Fruit fly (Drosophila melanogaster) whole organism: ENCODE data around the gene CG15631.

Experiments
- CG8478 ChIP-seq: fragments of >200 bp; optimal IDR thresholded peaks from 2 replicates; lab custom pipeline; 2018; ENCODE audit warnings: inconsistent platforms
- Dll ChIP-seq: fragments of >200 bp; optimal IDR thresholded peaks from 2 replicates; lab custom pipeline; 2017
- EcR ChIP-seq, 2 experiments: fragments of >200 bp; optimal IDR thresholded peaks; 2 replicates each; lab custom pipeline; 2017; ENCODE audit warnings: missing biosample characterization in 2 of 2, missing genetic modification characterization in 2 of 2, missing genetic modification reagents in 2 of 2
- pan ChIP-seq: fragments of >200 bp; optimal IDR thresholded peaks from 2 replicates; lab custom pipeline; 2017
- psq ChIP-seq: fragments of >200 bp; optimal IDR thresholded peaks from 2 replicates; lab custom pipeline; 2017
- usp ChIP-seq: fragments of >200 bp; optimal IDR thresholded peaks from 2 replicates; lab custom pipeline; 2017; ENCODE audit warnings: missing biosample characterization, missing genetic modification characterization, mixed read lengths

DNA sequence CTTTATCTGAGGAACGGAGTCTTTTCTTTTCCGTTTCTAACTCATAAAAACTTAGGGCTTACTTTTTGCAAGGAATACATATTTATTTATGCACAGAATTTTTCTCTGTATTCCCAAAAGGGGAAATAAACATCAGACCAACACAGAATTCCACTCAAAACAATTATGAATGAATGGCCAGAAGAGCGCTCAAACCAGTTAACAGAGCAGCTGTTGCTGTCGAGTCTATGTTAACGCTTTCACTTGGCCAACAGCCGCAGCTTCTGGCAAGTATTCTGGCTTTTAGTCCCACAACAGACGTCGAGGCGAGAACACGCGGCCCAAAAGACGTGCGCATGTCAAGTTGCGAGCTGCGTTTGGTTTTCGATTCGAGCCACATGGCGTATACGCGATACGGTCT lies 39.8 kb downstream of the CG15631 start, which contains the start of gene dcma:
- TF ChIP-seq pan (no peak), Dll (lab: Kevin White, UChicago) (no peak), psq (lab: Kevin White, UChicago) (no peak), EcR (GFP tag; optimal IDR thresholded peaks at IDR 0.05; lab: Kevin White, UChicago) (no peak), usp (GFP tag; lab: Kevin White, UChicago) (no peak), CG8478 (lab: Kevin White, UChicago) (no peak)
